Fruit fly (Drosophila melanogaster) whole organism, embryonic: Measurements from ENCODE around the gene CG3457.

ENCODE experiments used
- Bdp1 ChIP-seq: fragments of 200-800 bp; sonication (Bioruptor generic); optimal IDR thresholded peaks from 3 replicates; lab custom pipeline; 2016; ENCODE audit warnings: missing biosample characterization, missing genetic modification characterization
- Bgb ChIP-seq: fragments of 200-800 bp; sonication (Bioruptor generic); IDR thresholded peaks from 2 replicates; pipeline ENCODE4 v1.3.6; 2022; ENCODE audit warnings: missing biosample characterization, missing genetic modification characterization; ENCODE audit not compliant: partially characterized antibody
- CG10209 ChIP-seq: fragments of 200-800 bp; sonication (Bioruptor generic); optimal IDR thresholded peaks from 3 replicates; lab custom pipeline; 2017; ENCODE audit warnings: missing biosample characterization, mild to moderate bottlenecking, missing genetic modification characterization, missing genetic modification reagents
- CG15269 ChIP-seq: fragments of 200-800 bp; sonication (Bioruptor generic); optimal IDR thresholded peaks from 2 replicates; lab custom pipeline; 2018; ENCODE audit warnings: missing biosample characterization, mild to moderate bottlenecking, missing genetic modification characterization, moderate library complexity
- CG1602 ChIP-seq: fragments of 200-800 bp; sonication (Bioruptor generic); optimal IDR thresholded peaks from 3 replicates; lab custom pipeline; 2016; ENCODE audit warnings: missing biosample characterization, missing genetic modification characterization
- CG17802 ChIP-seq: fragments of 200-800 bp; sonication (Bioruptor generic); optimal IDR thresholded peaks from 2 replicates; lab custom pipeline; 2018; ENCODE audit warnings: missing biosample characterization, mild to moderate bottlenecking, missing genetic modification characterization, moderate library complexity
- CG18476 ChIP-seq: fragments of 200-800 bp; sonication (Bioruptor generic); optimal IDR thresholded peaks from 2 replicates; lab custom pipeline; 2016; ENCODE audit warnings: missing biosample characterization, mild to moderate bottlenecking, missing genetic modification characterization
- CG18599 ChIP-seq: fragments of 200-800 bp; sonication (Bioruptor generic); optimal IDR thresholded peaks from 3 replicates; lab custom pipeline; 2017; ENCODE audit warnings: missing biosample characterization, missing genetic modification characterization, mild to moderate bottlenecking, moderate library complexity, missing genetic modification reagents
- CG30020 ChIP-seq: fragments of 200-800 bp; optimal IDR thresholded peaks from 2 replicates; lab custom pipeline; 2019; ENCODE audit warnings: missing biosample characterization, mild to moderate bottlenecking, missing genetic modification characterization, moderate library complexity
- CG31388 ChIP-seq: fragments of 200-800 bp; sonication (Bioruptor generic); optimal IDR thresholded peaks from 2 replicates; lab custom pipeline; 2016; ENCODE audit warnings: missing biosample characterization, missing genetic modification characterization
- CG3726 ChIP-seq: fragments of 200-800 bp; sonication (Bioruptor generic); IDR thresholded peaks from 3 replicates; pipeline ENCODE4, ENCODE4 v1.3.6; 2022; ENCODE audit warnings: missing biosample characterization, missing genetic modification characterization
- CG5953 ChIP-seq: fragments of 200-800 bp; sonication (Bioruptor generic); IDR thresholded peaks from 2 replicates; pipeline ENCODE4 v1.3.6; 2022; ENCODE audit warnings: missing biosample characterization, missing genetic modification characterization
- CG6175 ChIP-seq: fragments of 200-800 bp; sonication (Bioruptor generic); IDR thresholded peaks from 3 replicates; pipeline ENCODE4 v1.3.6; 2022; ENCODE audit warnings: missing biosample characterization, missing genetic modification characterization
- CG6272 ChIP-seq: fragments of 200-800 bp; sonication (Bioruptor generic); IDR thresholded peaks from 2 replicates; pipeline ENCODE4 v1.3.6; 2022; ENCODE audit warnings: missing biosample characterization, missing genetic modification characterization
- CG6813 ChIP-seq: fragments of 200-800 bp; sonication (Bioruptor generic); optimal IDR thresholded peaks from 2 replicates; lab custom pipeline; 2017; ENCODE audit warnings: missing biosample characterization, missing genetic modification characterization, mild to moderate bottlenecking, moderate library complexity, missing genetic modification reagents
- CG6854 ChIP-seq: fragments of 200-800 bp; sonication (Bioruptor generic); optimal IDR thresholded peaks from 3 replicates; lab custom pipeline; 2017; ENCODE audit warnings: missing biosample characterization, mild to moderate bottlenecking, missing genetic modification characterization
- CG8290 ChIP-seq, 3 experiments: fragments of 200-800 bp; sonication (Bioruptor generic); optimal IDR thresholded peaks; 2 replicates each; lab custom pipeline; 2016 to 2019; ENCODE audit warnings: missing biosample characterization in 3 of 3, missing genetic modification characterization in 3 of 3, mild to moderate bottlenecking in 2 of 3, moderate library complexity in 1 of 3
- CG9727 ChIP-seq: fragments of 200-800 bp; sonication (Bioruptor generic); optimal IDR thresholded peaks from 3 replicates; lab custom pipeline; 2017; ENCODE audit warnings: missing biosample characterization, mild to moderate bottlenecking, missing genetic modification characterization
- CTCF ChIP-seq: fragments of 200-800 bp; sonication (Bioruptor generic); optimal IDR thresholded peaks from 2 replicates; lab custom pipeline; 2017; ENCODE audit warnings: missing biosample characterization, mild to moderate bottlenecking, missing genetic modification characterization, moderate library complexity
- Dref ChIP-seq: fragments of 200-800 bp; sonication (Bioruptor generic); IDR thresholded peaks from 2 replicates; pipeline ENCODE4 v1.3.6; 2022; ENCODE audit warnings: missing biosample characterization, missing genetic modification characterization
- ERR ChIP-seq: fragments of 200-800 bp; sonication (Bioruptor generic); optimal IDR thresholded peaks from 2 replicates; lab custom pipeline; 2016; ENCODE audit warnings: missing biosample characterization, missing genetic modification characterization
- Hr39 ChIP-seq: fragments of >200 bp; optimal IDR thresholded peaks from 2 replicates; lab custom pipeline; 2017
- MBD-R2 ChIP-seq: fragments of 200-800 bp; sonication (Bioruptor generic); IDR thresholded peaks from 2 replicates; pipeline ENCODE4 v1.3.6; 2022; ENCODE audit warnings: missing biosample characterization, missing genetic modification characterization
- Mad ChIP-seq: fragments of 200-800 bp; sonication (Bioruptor generic); optimal IDR thresholded peaks from 2 replicates; lab custom pipeline; 2016; ENCODE audit warnings: missing biosample characterization, missing genetic modification characterization
- Med ChIP-seq: fragments of 200-800 bp; sonication (Bioruptor generic); peaks from one replicate; lab custom pipeline; 2016; ENCODE audit warnings: missing biosample characterization, missing genetic modification characterization, mild to moderate bottlenecking, inconsistent platforms, moderate library complexity
- Nf-YC ChIP-seq: fragments of 200-800 bp; optimal IDR thresholded peaks from 3 replicates; lab custom pipeline; 2019; ENCODE audit warnings: missing biosample characterization, mild to moderate bottlenecking, missing genetic modification characterization, moderate library complexity
- Oaz ChIP-seq: fragments of 200-800 bp; sonication (Bioruptor generic); IDR thresholded peaks from 2 replicates; pipeline ENCODE4 v1.3.6; 2022; ENCODE audit warnings: missing biosample characterization, missing genetic modification characterization
- Opbp ChIP-seq: fragments of 200-800 bp; sonication (Bioruptor generic); IDR thresholded peaks from 3 replicates; pipeline ENCODE4 v1.3.6; 2022; ENCODE audit warnings: missing biosample characterization, missing genetic modification characterization; ENCODE audit not compliant: partially characterized antibody
- Poxn ChIP-seq: fragments of 200-800 bp; sonication (Bioruptor generic); IDR thresholded peaks from 2 replicates; pipeline ENCODE4 v1.3.6; 2022; ENCODE audit warnings: missing biosample characterization, missing genetic modification characterization
- Ptx1 ChIP-seq: fragments of 200-800 bp; sonication (Bioruptor generic); IDR thresholded peaks from 2 replicates; pipeline ENCODE4 v1.3.6; 2022; ENCODE audit warnings: missing biosample characterization, missing genetic modification characterization
- Spps ChIP-seq: fragments of 200-800 bp; sonication (Bioruptor generic); optimal IDR thresholded peaks from 2 replicates; lab custom pipeline; 2018; ENCODE audit warnings: missing biosample characterization, mild to moderate bottlenecking, missing genetic modification characterization
- al ChIP-seq: fragments of 200-800 bp; sonication (Bioruptor generic); IDR thresholded peaks from 2 replicates; pipeline ENCODE4 v1.3.6; 2022; ENCODE audit warnings: missing biosample characterization, missing genetic modification characterization
- amos ChIP-seq: fragments of 200-800 bp; sonication (Bioruptor generic); IDR thresholded peaks from 2 replicates; pipeline ENCODE4 v1.3.6; 2022; ENCODE audit warnings: missing biosample characterization, missing genetic modification characterization; ENCODE audit not compliant: partially characterized antibody
- ash1 ChIP-seq: fragments of 200-800 bp; sonication (Bioruptor generic); optimal IDR thresholded peaks from 2 replicates; lab custom pipeline; 2018; ENCODE audit warnings: missing biosample characterization, mild to moderate bottlenecking, missing genetic modification characterization
- dm ChIP-seq: fragments of 200-800 bp; sonication (Bioruptor generic); optimal IDR thresholded peaks from 3 replicates; lab custom pipeline; 2016; ENCODE audit warnings: missing biosample characterization, missing genetic modification characterization
- ems ChIP-seq: fragments of 200-800 bp; sonication (Bioruptor generic); optimal IDR thresholded peaks from 3 replicates; lab custom pipeline; 2016; ENCODE audit warnings: missing biosample characterization, missing genetic modification characterization
- ftz-f1 ChIP-seq: fragments of 200-800 bp; sonication (Bioruptor generic); optimal IDR thresholded peaks from 2 replicates; lab custom pipeline; 2016; ENCODE audit warnings: missing biosample characterization, missing genetic modification characterization
- gcm2 ChIP-seq: fragments of 200-800 bp; sonication (Bioruptor generic); optimal IDR thresholded peaks from 2 replicates; lab custom pipeline; 2016; ENCODE audit warnings: missing biosample characterization, missing genetic modification characterization
- hbn ChIP-seq: fragments of 200-800 bp; sonication (Bioruptor generic); IDR thresholded peaks from 2 replicates; pipeline ENCODE4 v1.3.6; 2022; ENCODE audit warnings: missing biosample characterization, missing genetic modification characterization; ENCODE audit not compliant: partially characterized antibody
- ind ChIP-seq: fragments of 200-800 bp; sonication (Bioruptor generic); optimal IDR thresholded peaks from 3 replicates; lab custom pipeline; 2016; ENCODE audit warnings: missing biosample characterization, missing genetic modification characterization
- lab ChIP-seq: fragments of 200-800 bp; sonication (Bioruptor generic); optimal IDR thresholded peaks from 3 replicates; lab custom pipeline; 2017; ENCODE audit warnings: missing biosample characterization, missing genetic modification characterization, mild to moderate bottlenecking, moderate library complexity, missing genetic modification reagents
- lilli ChIP-seq: fragments of 200-800 bp; sonication (Bioruptor generic); optimal IDR thresholded peaks from 3 replicates; lab custom pipeline; 2016; ENCODE audit warnings: missing biosample characterization, missing genetic modification characterization
- maf-S ChIP-seq: fragments of 200-800 bp; sonication (Bioruptor generic); optimal IDR thresholded peaks from 2 replicates; lab custom pipeline; 2016; ENCODE audit warnings: missing biosample characterization, missing genetic modification characterization
- mirr ChIP-seq: fragments of 200-800 bp; sonication (Bioruptor generic); optimal IDR thresholded peaks from 3 replicates; lab custom pipeline; 2018; ENCODE audit warnings: missing biosample characterization, mild to moderate bottlenecking, missing genetic modification characterization
- otp ChIP-seq: fragments of 200-800 bp; sonication (Bioruptor generic); IDR thresholded peaks from 3 replicates; pipeline ENCODE4, ENCODE4 v1.3.6; 2022; ENCODE audit warnings: missing biosample characterization, missing genetic modification characterization
- p53 ChIP-seq: fragments of 200-800 bp; sonication (Bioruptor generic); optimal IDR thresholded peaks from 2 replicates; lab custom pipeline; 2016; ENCODE audit warnings: missing biosample characterization, missing genetic modification characterization
- row ChIP-seq: fragments of 200-800 bp; sonication (Bioruptor generic); IDR thresholded peaks from 3 replicates; pipeline ENCODE4 v1.3.6; 2022; ENCODE audit warnings: missing biosample characterization, missing genetic modification characterization
- shn ChIP-seq: fragments of 200-800 bp; sonication (Bioruptor generic); optimal IDR thresholded peaks from 3 replicates; lab custom pipeline; 2016; ENCODE audit warnings: missing biosample characterization, missing genetic modification characterization
- slp2 ChIP-seq: fragments of 200-800 bp; sonication (Bioruptor generic); optimal IDR thresholded peaks from 2 replicates; lab custom pipeline; 2016; ENCODE audit warnings: missing biosample characterization, missing genetic modification characterization
- so ChIP-seq: fragments of 200-800 bp; sonication (Bioruptor generic); IDR thresholded peaks from 3 replicates; pipeline ENCODE4 v1.3.6; 2022; ENCODE audit warnings: missing biosample characterization, missing genetic modification characterization
- sob ChIP-seq: fragments of 200-800 bp; sonication (Bioruptor generic); IDR thresholded peaks from 2 replicates; pipeline ENCODE4 v1.3.6; 2022; ENCODE audit warnings: missing biosample characterization, missing genetic modification characterization
- usp ChIP-seq: fragments of >200 bp; optimal IDR thresholded peaks from 2 replicates; lab custom pipeline; 2017; ENCODE audit warnings: missing biosample characterization, missing genetic modification characterization
- vnd ChIP-seq: fragments of 200-800 bp; sonication (Bioruptor generic); IDR thresholded peaks from 3 replicates; pipeline ENCODE4 v1.3.6; 2022; ENCODE audit warnings: missing biosample characterization, missing genetic modification characterization; ENCODE audit not compliant: partially characterized antibody

CG3457 gene

DNA sequence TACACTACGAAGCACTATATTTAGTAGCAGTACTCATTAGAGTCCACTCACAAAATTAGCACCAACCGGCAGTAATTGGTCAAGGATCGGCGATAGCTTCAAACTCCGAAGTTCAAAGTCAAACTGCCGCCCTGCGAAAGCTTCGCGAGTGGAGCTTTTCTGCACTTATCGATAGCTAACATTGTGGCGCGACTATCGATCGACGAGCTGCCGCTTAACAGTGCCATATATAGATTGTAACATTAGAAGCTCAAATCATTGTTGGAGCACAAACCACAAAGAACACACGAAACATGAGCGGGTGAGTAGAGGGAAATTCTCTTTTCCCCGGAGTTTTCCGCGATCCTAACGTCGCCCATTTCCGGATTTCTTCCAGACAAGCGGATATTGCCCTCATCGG lies 42.5 kb upstream of the CG3457 start, which contains the start of gene Pgd (continued):
- no peak for TF ChIP-seq CG17802 (tag; lab: Kevin White, UChicago)
- TF ChIP-seq Hr39 (lab: Kevin White, UChicago): no peak
- TF ChIP-seq CG3726 (GFP tag; lab: Robert Waterston, UW): no peak
- TF ChIP-seq Bgb: peak; percentile 73
- peak; percentile 43; the same call in 1 of the 3 replicates for TF ChIP-seq vnd (GFP tag; lab: Robert Waterston, UW)
- no peak for TF ChIP-seq Mad (GFP tag; lab: Kevin White, UChicago)
- no peak for TF ChIP-seq otp (GFP tag; lab: Robert Waterston, UW)
- TF ChIP-seq CTCF: no peak
- no peak for TF ChIP-seq CG5953 (GFP tag; lab: Robert Waterston, UW)
- TF ChIP-seq Bdp1 (GFP tag; lab: Kevin White, UChicago): no peak
- TF ChIP-seq p53: no peak
- TF ChIP-seq so (GFP tag; lab: Robert Waterston, UW): no peak
- peak; percentile 68 for TF ChIP-seq Dref
- no peak for TF ChIP-seq CG8290 (GFP tag; optimal IDR thresholded peaks at IDR 0.05; lab: Kevin White, UChicago)
- TF ChIP-seq CG8290 (tag; optimal IDR thresholded peaks at IDR 0.05; lab: Kevin White, UChicago): peak in 1 of 2 experiments; percentile 24
- no peak for TF ChIP-seq CG18476 (GFP tag; lab: Kevin White, UChicago)
- TF ChIP-seq CG15269 (tag; lab: Kevin White, UChicago): no peak
- peak; percentile 62 for TF ChIP-seq Opbp (GFP tag; lab: Robert Waterston, UW)
- TF ChIP-seq CG18599 (GFP tag; lab: Kevin White, UChicago): peak; percentile 26
- TF ChIP-seq Oaz (GFP tag; lab: Robert Waterston, UW): no peak
- TF ChIP-seq ftz-f1: peak; percentile 63
- TF ChIP-seq ems (GFP tag; lab: Kevin White, UChicago): no peak
- TF ChIP-seq al (GFP tag; lab: Robert Waterston, UW): no peak
- TF ChIP-seq mirr (GFP tag; lab: Kevin White, UChicago): peak; percentile 3
- no peak for TF ChIP-seq ERR
- peak; percentile 12 for TF ChIP-seq Nf-YC (tag; lab: Kevin White, UChicago)
- no peak for TF ChIP-seq CG6813
- no peak for TF ChIP-seq CG6272 (GFP tag; lab: Robert Waterston, UW)
- TF ChIP-seq CG1602 (GFP tag; lab: Kevin White, UChicago): no peak
- TF ChIP-seq lilli: no peak
- TF ChIP-seq Poxn (GFP tag; lab: Robert Waterston, UW): no peak
- no peak for TF ChIP-seq shn (GFP tag; lab: Kevin White, UChicago)
- no peak for TF ChIP-seq CG31388
- no peak for TF ChIP-seq Ptx1 (GFP tag; lab: Robert Waterston, UW)
- no peak for TF ChIP-seq ash1
- TF ChIP-seq ind (GFP tag; lab: Kevin White, UChicago): no peak
- no peak for TF ChIP-seq CG30020
- peak; percentile 69; the same call in 1 of the 2 replicates for TF ChIP-seq amos (GFP tag; lab: Robert Waterston, UW)
- TF ChIP-seq MBD-R2 (GFP tag; lab: Robert Waterston, UW): no peak
- no peak for TF ChIP-seq slp2 (GFP tag; lab: Kevin White, UChicago)
- peak; percentile 64 for TF ChIP-seq hbn (GFP tag; lab: Robert Waterston, UW)
- no peak for TF ChIP-seq dm (GFP tag; lab: Kevin White, UChicago)
- TF ChIP-seq maf-S: no peak
- TF ChIP-seq gcm2 (GFP tag; lab: Kevin White, UChicago): no peak
- peak; percentile 14 for TF ChIP-seq CG6854 (GFP tag; lab: Kevin White, UChicago)
- no peak for TF ChIP-seq lab (GFP tag; lab: Kevin White, UChicago)
- TF ChIP-seq CG6175: no peak
- no peak for TF ChIP-seq row (GFP tag; lab: Robert Waterston, UW)
- TF ChIP-seq sob: no peak
- TF ChIP-seq CG9727 (GFP tag; lab: Kevin White, UChicago): no peak
- TF ChIP-seq usp (GFP tag; lab: Kevin White, UChicago): no peak
- TF ChIP-seq Med (GFP tag; lab: Kevin White, UChicago): peak; percentile 49
- TF ChIP-seq Spps (tag; lab: Kevin White, UChicago): no peak
- no peak for TF ChIP-seq CG10209 (GFP tag; lab: Kevin White, UChicago)
